Fruit fly (Drosophila melanogaster): ENCODE data around the gene CG13309.

DNA sequence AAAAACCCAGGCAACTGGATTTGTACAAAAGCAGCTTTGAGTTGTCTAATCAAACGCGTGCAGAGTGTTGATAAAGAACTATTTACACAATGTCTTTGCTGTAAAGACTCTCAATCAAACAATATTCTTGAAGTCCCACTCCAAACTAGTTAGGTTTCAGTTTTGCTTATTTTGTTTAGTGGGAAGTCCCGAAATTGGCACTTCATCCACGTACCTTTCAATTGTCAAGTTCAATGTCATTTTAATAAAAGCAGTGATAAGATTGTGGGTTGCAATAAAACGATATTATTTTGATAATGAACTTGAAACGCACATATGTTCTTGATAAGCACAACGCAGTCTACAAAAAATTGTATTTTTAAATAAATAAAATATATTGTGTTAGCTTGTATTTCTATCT is 46.7 kb downstream of the CG13309 start:
- TF ChIP-seq CG7045 (GFP tag; optimal IDR thresholded peaks at IDR 0.05) (no peak), CG33017 (tag; optimal IDR thresholded peaks at IDR 0.05) (no peak), Hr96 (GFP tag; optimal IDR thresholded peaks at IDR 0.05) (no peak), kay (GFP tag; ENCODE audit: borderline replicate concordance) (no peak)

Data from whole organism, adult.